Worm (Caenorhabditis elegans): Measurements from ENCODE around the gene F40G9.14.

- no peak for TF ChIP-seq nhr-237 (tag; optimal IDR thresholded peaks at IDR 0.05)
- no peak for TF ChIP-seq blmp-1 (tag; optimal IDR thresholded peaks at IDR 0.05)
- no peak for TF ChIP-seq snpc-4 (tag; optimal IDR thresholded peaks at IDR 0.05)
- no peak for TF ChIP-seq lin-13 (tag; optimal IDR thresholded peaks at IDR 0.05)
- TF ChIP-seq unc-120 (tag; optimal IDR thresholded peaks at IDR 0.05; ENCODE audit: poor library complexity, severe bottlenecking): no peak
- TF ChIP-seq sem-2 (GFP tag; optimal IDR thresholded peaks at IDR 0.05): no peak
- no peak for TF ChIP-seq nhr-28 (tag; optimal IDR thresholded peaks at IDR 0.05)
- TF ChIP-seq M03D4.4 (tag; optimal IDR thresholded peaks at IDR 0.05): no peak
- no peak for TF ChIP-seq unc-62 (GFP tag; optimal IDR thresholded peaks at IDR 0.05)
- no peak for TF ChIP-seq ham-2 (GFP tag; optimal IDR thresholded peaks at IDR 0.05)
- TF ChIP-seq elt-1 (tag; optimal IDR thresholded peaks at IDR 0.05; ENCODE audit: borderline replicate concordance, insufficient read depth): no peak
These were observed 6.0 kb downstream of the F40G9.14 start, which contains the start of the genes F40G9.9 and F40G9.12 for ce11 chrIII:171617-172016.
